Worm (Caenorhabditis elegans) whole organism, L4 larva: ENCODE data around the gene T11G6.4.
A peak's percentile ranks its signal among the peaks of the same experiment; 100 is the strongest.

ENCODE experiments used
- D1046.2 ChIP-seq: fragments of 200-800 bp; sonication (Bioruptor generic); IDR thresholded peaks from 2 replicates; pipeline ENCODE4 v1.3.6; 2022; ENCODE audit warnings: missing genetic modification characterization, missing compliant biosample characterization
- F10B5.3 ChIP-seq: sonication (generic microtip); optimal IDR thresholded peaks from 2 replicates; lab custom pipeline; 2016; ENCODE audit warnings: mild to moderate bottlenecking, missing genetic modification characterization, missing compliant biosample characterization
- F37D6.2 ChIP-seq: sonication (generic microtip); optimal IDR thresholded peaks from 2 replicates; lab custom pipeline; 2016; ENCODE audit warnings: mild to moderate bottlenecking, missing genetic modification characterization, missing compliant biosample characterization
- F49E8.2 ChIP-seq: sonication (generic microtip); optimal IDR thresholded peaks from 2 replicates; lab custom pipeline; 2016; ENCODE audit warnings: missing compliant biosample characterization, mild to moderate bottlenecking, missing genetic modification characterization, borderline replicate concordance
- T26A8.4 ChIP-seq: fragments of 200-800 bp; sonication (Bioruptor generic); IDR thresholded peaks from 2 replicates; pipeline ENCODE4 v1.3.6; 2022; ENCODE audit warnings: missing genetic modification characterization, missing compliant biosample characterization
- Y105C5A.15 ChIP-seq: fragments of 200-800 bp; sonication (Bioruptor generic); IDR thresholded peaks from 2 replicates; pipeline ENCODE4 v1.3.6; 2022; ENCODE audit warnings: missing genetic modification characterization, missing compliant biosample characterization
- Y5F2A.4 ChIP-seq: fragments of 200-800 bp; sonication (Bioruptor generic); optimal IDR thresholded peaks from 2 replicates; lab custom pipeline; 2018; ENCODE audit warnings: mild to moderate bottlenecking, missing genetic modification characterization, missing compliant biosample characterization
- Y75B8A.6 ChIP-seq: fragments of 200-800 bp; sonication (Bioruptor generic); IDR thresholded peaks from 2 replicates; pipeline ENCODE4 v1.3.6; 2022; ENCODE audit warnings: missing genetic modification reagents, missing genetic modification characterization, missing compliant biosample characterization
- ZK337.2 ChIP-seq: fragments of 200-800 bp; sonication (Bioruptor generic); IDR thresholded peaks from 2 replicates; pipeline ENCODE4 v1.3.6; 2022; ENCODE audit warnings: missing genetic modification reagents, missing genetic modification characterization, missing compliant biosample characterization
- aly-2 ChIP-seq: sonication (generic microtip); optimal IDR thresholded peaks from 2 replicates; lab custom pipeline; 2018; ENCODE audit warnings: missing biosample characterization, missing genetic modification characterization
- ama-1 ChIP-seq: fragments of 150-350 bp; optimal IDR thresholded peaks from 2 replicates; lab custom pipeline; 2014; ENCODE audit warnings: inconsistent platforms, mixed read lengths
- ceh-28 ChIP-seq: fragments of 150-350 bp; optimal IDR thresholded peaks from 2 replicates; lab custom pipeline; 2014; ENCODE audit warnings: missing biosample characterization, missing genetic modification reagents, missing genetic modification characterization
- ceh-44 ChIP-seq: fragments of 200-800 bp; sonication (Bioruptor generic); IDR thresholded peaks from 2 replicates; pipeline ENCODE4 v1.3.6; 2022; ENCODE audit warnings: missing genetic modification reagents, missing genetic modification characterization, missing compliant biosample characterization
- ceh-82 ChIP-seq: sonication (generic microtip); optimal IDR thresholded peaks from 2 replicates; lab custom pipeline; 2017; ENCODE audit warnings: missing biosample characterization, missing genetic modification characterization
- cey-2 ChIP-seq: sonication (generic microtip); optimal IDR thresholded peaks from 3 replicates; lab custom pipeline; 2017; ENCODE audit warnings: missing genetic modification characterization, mild to moderate bottlenecking, missing compliant biosample characterization, antibody characterized with exemption, borderline replicate concordance; ENCODE audit not compliant: insufficient read depth
- ctbp-1 ChIP-seq: fragments of 200-800 bp; sonication (Bioruptor generic); IDR thresholded peaks from 2 replicates; pipeline ENCODE4 v1.3.6; 2022; ENCODE audit warnings: missing genetic modification reagents, missing genetic modification characterization, missing compliant biosample characterization
- daf-12 ChIP-seq: fragments of 150-350 bp; optimal IDR thresholded peaks from 2 replicates; lab custom pipeline; 2014; ENCODE audit warnings: missing biosample characterization, missing genetic modification reagents, missing genetic modification characterization
- dmd-8 ChIP-seq: fragments of 200-800 bp; sonication (Bioruptor generic); IDR thresholded peaks from 2 replicates; pipeline ENCODE4 v1.3.6; 2022; ENCODE audit warnings: missing genetic modification characterization, missing compliant biosample characterization
- duxl-1 ChIP-seq: sonication (generic microtip); optimal IDR thresholded peaks from 2 replicates; lab custom pipeline; 2016; ENCODE audit warnings: mild to moderate bottlenecking, missing genetic modification characterization, moderate library complexity, missing compliant biosample characterization; ENCODE audit not compliant: poor library complexity
- dve-1 ChIP-seq: sonication (generic microtip); optimal IDR thresholded peaks from 2 replicates; lab custom pipeline; 2017; ENCODE audit warnings: antibody characterized with exemption, mild to moderate bottlenecking, missing genetic modification characterization, missing compliant biosample characterization; ENCODE audit not compliant: insufficient read depth
- egl-43 ChIP-seq: fragments of 200-800 bp; sonication (Bioruptor generic); IDR thresholded peaks from 2 replicates; pipeline ENCODE4 v1.3.6; 2022; ENCODE audit warnings: missing genetic modification reagents, missing genetic modification characterization, missing compliant biosample characterization
- gei-8 ChIP-seq: fragments of 200-800 bp; sonication (Bioruptor generic); optimal IDR thresholded peaks from 2 replicates; lab custom pipeline; 2018; ENCODE audit warnings: mild to moderate bottlenecking, missing genetic modification characterization, missing compliant biosample characterization
- hif-1 ChIP-seq, 2 experiments: sonication (generic microtip); optimal IDR thresholded peaks; 2 replicates each; lab custom pipeline; 2016 to 2017; ENCODE audit warnings: missing compliant biosample characterization in 2 of 2, missing genetic modification characterization in 2 of 2, missing genetic modification reagents in 2 of 2, missing genotype in 2 of 2, mild to moderate bottlenecking in 1 of 2
- hlh-11 ChIP-seq: fragments of 200-800 bp; sonication (Bioruptor generic); optimal IDR thresholded peaks from 2 replicates; lab custom pipeline; 2018; ENCODE audit warnings: mild to moderate bottlenecking, missing genetic modification characterization, missing compliant biosample characterization
- lin-1 ChIP-seq: fragments of 200-800 bp; sonication (Bioruptor generic); IDR thresholded peaks from 2 replicates; pipeline ENCODE4 v1.3.6; 2022; ENCODE audit warnings: missing genetic modification reagents, missing genetic modification characterization, missing compliant biosample characterization
- lin-13 ChIP-seq: fragments of 150-350 bp; optimal IDR thresholded peaks from 2 replicates; lab custom pipeline; 2014; ENCODE audit warnings: missing biosample characterization, missing genetic modification reagents, missing genetic modification characterization
- lin-38 ChIP-seq: fragments of 200-800 bp; sonication (Bioruptor generic); IDR thresholded peaks from 2 replicates; pipeline ENCODE4 v1.3.6; 2022; ENCODE audit warnings: missing genetic modification reagents, missing genetic modification characterization, missing compliant biosample characterization
- lin-39 ChIP-seq: fragments of 150-350 bp; optimal IDR thresholded peaks from 2 replicates; lab custom pipeline; 2014; ENCODE audit warnings: missing biosample characterization, missing genetic modification reagents, missing genetic modification characterization
- mdt-29 ChIP-seq: fragments of 200-800 bp; sonication (Bioruptor generic); IDR thresholded peaks from 2 replicates; pipeline ENCODE4 v1.3.6; 2022; ENCODE audit warnings: missing genetic modification reagents, missing genetic modification characterization, missing compliant biosample characterization
- mep-1 ChIP-seq: fragments of 150-350 bp; sonication (generic microtip); optimal IDR thresholded peaks from 3 replicates; lab custom pipeline; 2014; ENCODE audit warnings: missing biosample characterization, missing genetic modification characterization
- mxl-3 ChIP-seq: fragments of 200-800 bp; sonication (Bioruptor generic); optimal IDR thresholded peaks from 2 replicates; lab custom pipeline; 2018; ENCODE audit warnings: mild to moderate bottlenecking, missing genetic modification characterization, missing compliant biosample characterization
- nhr-11 ChIP-seq: fragments of 150-350 bp; optimal IDR thresholded peaks from 2 replicates; lab custom pipeline; 2014; ENCODE audit warnings: missing biosample characterization, missing genetic modification characterization
- nhr-237 ChIP-seq: sonication (generic microtip); optimal IDR thresholded peaks from 2 replicates; lab custom pipeline; 2017; ENCODE audit warnings: missing biosample characterization, missing genetic modification characterization
- nhr-25 ChIP-seq: sonication (generic microtip); optimal IDR thresholded peaks from 2 replicates; lab custom pipeline; 2017; ENCODE audit warnings: missing genetic modification characterization, mild to moderate bottlenecking, missing compliant biosample characterization, antibody characterized with exemption, moderate library complexity, borderline replicate concordance; ENCODE audit not compliant: insufficient read depth
- nhr-41 ChIP-seq: fragments of 200-800 bp; sonication (Bioruptor generic); IDR thresholded peaks from 2 replicates; pipeline ENCODE4 v1.3.6; 2022; ENCODE audit warnings: missing genetic modification reagents, missing genetic modification characterization, missing compliant biosample characterization
- nhr-42 ChIP-seq: fragments of 200-800 bp; sonication (Bioruptor generic); IDR thresholded peaks from 2 replicates; pipeline ENCODE4 v1.3.6; 2022; ENCODE audit warnings: missing genetic modification characterization, missing compliant biosample characterization
- nhr-77 ChIP-seq: fragments of 150-350 bp; optimal IDR thresholded peaks from 2 replicates; lab custom pipeline; 2014; ENCODE audit warnings: missing biosample characterization, missing genetic modification characterization
- pha-4 ChIP-seq, 2 experiments: fragments of 150-350 bp in 1 of 2; fragments of 200-800 bp in 1 of 2; sonication (Bioruptor generic) in 1 of 2; IDR thresholded peaks in 1 of 2; optimal IDR thresholded peaks in 1 of 2; 2 replicates each; pipeline versions ENCODE4 v1.3.6 to Lab custom; 2014 to 2022; ENCODE audit warnings: missing genetic modification characterization in 2 of 2, missing genetic modification reagents in 2 of 2, missing biosample characterization in 1 of 2, missing compliant biosample characterization in 1 of 2
- php-3 ChIP-seq: fragments of 200-800 bp; sonication (Bioruptor generic); IDR thresholded peaks from 2 replicates; pipeline ENCODE4 v1.3.6; 2022; ENCODE audit warnings: missing genetic modification reagents, missing genetic modification characterization, missing compliant biosample characterization
- rbr-2 ChIP-seq: sonication (generic microtip); optimal IDR thresholded peaks from 2 replicates; lab custom pipeline; 2016; ENCODE audit warnings: missing genotype, missing genetic modification characterization, missing compliant biosample characterization
- set-16 ChIP-seq: fragments of 200-800 bp; sonication (Bioruptor generic); IDR thresholded peaks from 2 replicates; pipeline ENCODE4 v1.3.6; 2022; ENCODE audit warnings: missing genetic modification reagents, missing genetic modification characterization, missing compliant biosample characterization
- skn-1 ChIP-seq: fragments of 150-350 bp; optimal IDR thresholded peaks from 2 replicates; lab custom pipeline; 2014; ENCODE audit warnings: missing biosample characterization, missing genetic modification characterization
- snpc-4 ChIP-seq: fragments of 150-350 bp; optimal IDR thresholded peaks from 2 replicates; lab custom pipeline; 2014; ENCODE audit warnings: missing biosample characterization, missing genetic modification characterization
- tra-1 ChIP-seq: fragments of 200-800 bp; sonication (Bioruptor generic); IDR thresholded peaks from 2 replicates; pipeline ENCODE4 v1.3.6; 2022; ENCODE audit warnings: missing genetic modification reagents, missing genetic modification characterization, missing compliant biosample characterization
- unc-130 ChIP-seq: sonication (generic microtip); optimal IDR thresholded peaks from 2 replicates; lab custom pipeline; 2016; ENCODE audit warnings: missing genetic modification reagents, missing genetic modification characterization, missing compliant biosample characterization
- vab-7 ChIP-seq: fragments of 200-800 bp; sonication (Bioruptor generic); IDR thresholded peaks from 2 replicates; pipeline ENCODE4 v1.3.6; 2022; ENCODE audit warnings: missing genetic modification reagents, missing genetic modification characterization, missing compliant biosample characterization
- zag-1 ChIP-seq: fragments of 150-350 bp; optimal IDR thresholded peaks from 2 replicates; lab custom pipeline; 2014; ENCODE audit warnings: missing biosample characterization, missing genetic modification characterization
- zip-11 ChIP-seq: fragments of 200-800 bp; sonication (Bioruptor generic); IDR thresholded peaks from 2 replicates; pipeline ENCODE4 v1.3.6; 2022; ENCODE audit warnings: missing genetic modification characterization, missing compliant biosample characterization
- zip-2 ChIP-seq: fragments of 150-350 bp; optimal IDR thresholded peaks from 2 replicates; lab custom pipeline; 2014; ENCODE audit warnings: missing biosample characterization, missing genetic modification characterization
- ztf-7 ChIP-seq: fragments of 150-350 bp; optimal IDR thresholded peaks from 2 replicates; lab custom pipeline; 2014; ENCODE audit warnings: missing biosample characterization, missing genetic modification characterization

T11G6.4 gene

DNA sequence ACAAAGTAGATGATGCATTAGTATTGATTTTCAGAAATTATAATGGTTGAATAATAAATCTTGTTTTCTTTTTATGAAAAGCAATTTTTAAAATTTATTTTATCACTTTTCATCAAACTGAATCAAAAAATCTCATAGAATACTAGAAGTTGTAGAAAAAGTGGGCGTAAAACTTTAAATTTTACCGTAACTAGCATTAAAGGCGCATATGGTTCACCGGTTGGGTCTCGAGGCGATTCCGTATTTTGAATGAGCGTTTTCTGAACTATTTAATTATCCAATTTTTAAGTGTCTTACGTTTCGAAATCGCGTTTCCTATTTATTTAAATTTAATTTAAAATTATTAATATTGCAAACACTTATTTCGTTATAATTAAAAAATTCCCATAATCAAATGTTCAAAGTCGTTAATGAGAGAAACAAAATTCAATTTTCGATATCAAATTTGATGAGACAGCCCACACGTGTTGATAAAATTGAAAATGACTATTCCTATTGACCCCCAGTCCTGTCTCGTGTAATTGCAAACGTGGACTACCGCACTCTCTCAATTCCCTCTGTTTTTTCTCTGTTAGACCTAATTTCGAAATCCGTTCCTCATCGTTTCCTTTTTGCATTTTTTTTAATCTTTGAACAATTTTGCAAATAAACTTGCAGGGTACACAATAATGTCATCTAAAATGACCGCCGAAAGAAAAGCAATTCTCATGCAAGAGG, 6.7 kb upstream of the T11G6.4 start, which contains the start of the genes T11G6.2 and hars-1:
Gene T11G6.2 (minus strand): TSS at position 197 of the 717 bp plus-strand sequence.
Gene hars-1 (plus strand): TSS at position 658 of the 717 bp plus-strand sequence.
- TF ChIP-seq skn-1 (tag; lab: Kevin White, UChicago): no peak
- no peak for TF ChIP-seq set-16 (GFP tag; lab: Robert Waterston, UW)
- no peak for TF ChIP-seq ceh-82
- no peak for TF ChIP-seq Y105C5A.15 (GFP tag; lab: Robert Waterston, UW)
- TF ChIP-seq zip-2 (tag; lab: Kevin White, UChicago): no peak
- peak; percentile 34 for TF ChIP-seq mep-1 (tag; lab: Kevin White, UChicago)
- TF ChIP-seq pha-4 (GFP tag; IDR thresholded peaks at IDR 0.05; lab: Robert Waterston, UW): no peak
- no peak for TF ChIP-seq pha-4 (tag; optimal IDR thresholded peaks at IDR 0.05; lab: Kevin White, UChicago)
- TF ChIP-seq nhr-237: no peak
- no peak for TF ChIP-seq ceh-28 (tag; lab: Kevin White, UChicago)
- TF ChIP-seq Y75B8A.6: no peak
- peak; percentile 36 for TF ChIP-seq dve-1 (tag; lab: Kevin White, UChicago)
- TF ChIP-seq F10B5.3 (tag; lab: Kevin White, UChicago): no peak
- TF ChIP-seq ctbp-1 (GFP tag; lab: Robert Waterston, UW): no peak
- TF ChIP-seq gei-8: no peak
- no peak for TF ChIP-seq vab-7
- TF ChIP-seq F49E8.2 (tag; lab: Kevin White, UChicago): no peak
- TF ChIP-seq daf-12 (tag; lab: Kevin White, UChicago): no peak
- TF ChIP-seq ztf-7: no peak
- no peak for TF ChIP-seq ceh-44
- no peak for TF ChIP-seq lin-1
- TF ChIP-seq ZK337.2: no peak
- TF ChIP-seq F37D6.2 (tag; lab: Kevin White, UChicago): no peak
- TF ChIP-seq lin-39 (tag; lab: Kevin White, UChicago): no peak
- no peak for TF ChIP-seq hif-1 (tag; optimal IDR thresholded peaks at IDR 0.05; lab: Kevin White, UChicago)
- no peak for TF ChIP-seq D1046.2
- no peak for TF ChIP-seq mdt-29 (GFP tag; lab: Robert Waterston, UW)
- TF ChIP-seq lin-13 (GFP tag; lab: Kevin White, UChicago): no peak
- no peak for TF ChIP-seq snpc-4
- TF ChIP-seq duxl-1 (tag; lab: Kevin White, UChicago): no peak
- no peak for TF ChIP-seq egl-43 (GFP tag; lab: Robert Waterston, UW)
- TF ChIP-seq aly-2 (tag; lab: Kevin White, UChicago): no peak
- TF ChIP-seq unc-130: no peak
- TF ChIP-seq T26A8.4 (GFP tag; lab: Robert Waterston, UW): no peak
- TF ChIP-seq nhr-42 (GFP tag; lab: Robert Waterston, UW): no peak
- peak; percentile 52 for TF ChIP-seq hlh-11
- TF ChIP-seq php-3 (GFP tag; lab: Robert Waterston, UW): no peak
- TF ChIP-seq zip-11 (GFP tag; lab: Robert Waterston, UW): no peak
- no peak for TF ChIP-seq nhr-25 (tag; lab: Kevin White, UChicago)
- TF ChIP-seq nhr-77 (tag; lab: Kevin White, UChicago): peak; percentile 74
- TF ChIP-seq nhr-41: no peak
- no peak for TF ChIP-seq nhr-11 (tag; lab: Kevin White, UChicago)
- TF ChIP-seq dmd-8: no peak
- TF ChIP-seq mxl-3 (GFP tag; lab: Kevin White, UChicago): peak; percentile 98
- TF ChIP-seq lin-38 (GFP tag; lab: Robert Waterston, UW): peak; percentile 66
- no peak for TF ChIP-seq tra-1 (GFP tag; lab: Robert Waterston, UW)
- no peak for TF ChIP-seq ama-1
- TF ChIP-seq rbr-2 (tag; lab: Kevin White, UChicago): no peak
- no peak for TF ChIP-seq cey-2
- TF ChIP-seq zag-1 (tag; lab: Kevin White, UChicago): no peak
- no peak for TF ChIP-seq Y5F2A.4 (GFP tag; lab: Kevin White, UChicago)
